Worm (Caenorhabditis elegans) whole organism, L4/young adult: ENCODE data around the gene D1025.1.

Experiments
- W03F9.2 ChIP-seq: fragments of 150-350 bp; optimal IDR thresholded peaks from 2 replicates; lab custom pipeline; 2014; ENCODE audit warnings: missing biosample characterization, missing genetic modification characterization
- dao-5 ChIP-seq: sonication (generic microtip); optimal IDR thresholded peaks from 2 replicates; lab custom pipeline; 2016; ENCODE audit warnings: missing genotype, missing genetic modification characterization, moderate library complexity, missing compliant biosample characterization
- him-1 ChIP-seq: sonication (generic microtip); optimal IDR thresholded peaks from 2 replicates; lab custom pipeline; 2016; ENCODE audit warnings: missing genotype, missing genetic modification reagents, missing genetic modification characterization, missing compliant biosample characterization

D1025.1 gene

ce11 chrX:14520463-14520862, at the start of gene D1025.1:
D1025.1 (plus strand) TSS chrX:14520763.
- no peak for TF ChIP-seq W03F9.2 (tag; lab: Kevin White, UChicago)
- TF ChIP-seq dao-5 (tag; lab: Kevin White, UChicago) = no peak

DNA sequence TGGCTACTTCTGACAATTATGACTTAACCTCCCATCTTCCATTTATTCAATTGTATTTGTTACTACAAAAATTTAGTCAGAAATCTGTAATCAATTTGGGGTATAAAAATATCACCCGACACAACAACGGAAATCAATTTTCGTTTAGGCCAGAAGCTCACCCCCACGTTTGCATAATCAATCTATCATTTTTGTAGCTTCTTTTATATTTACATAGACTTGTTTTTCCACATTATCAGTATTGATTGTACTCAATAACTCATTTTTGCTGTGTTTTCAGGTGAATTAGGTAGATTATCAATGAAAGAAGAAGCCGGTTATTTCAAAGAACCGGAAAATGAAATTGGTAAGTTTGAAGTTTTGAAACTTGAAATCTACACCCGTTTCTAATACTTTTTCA, 46.8 kb upstream of the D1025.1 start, which contains the start of gene M163.5:
M163.5 (plus strand) TSS at position 301 of the 400 bp plus-strand sequence.
- TF ChIP-seq him-1 (tag; lab: Kevin White, UChicago) = no peak
- no peak for TF ChIP-seq dao-5 (tag; lab: Kevin White, UChicago)
- no peak for TF ChIP-seq W03F9.2 (tag; lab: Kevin White, UChicago)

- TF ChIP-seq dao-5 (tag; lab: Kevin White, UChicago) = peak; percentile 4
- TF ChIP-seq him-1 (tag; lab: Kevin White, UChicago) = no peak
- TF ChIP-seq W03F9.2 (tag; lab: Kevin White, UChicago) = peak; percentile 20
Observed at ce11 chrX:14476625-14477257, 43.8 kb upstream of the D1025.1 start.

- no peak for TF ChIP-seq him-1 (tag; lab: Kevin White, UChicago)
- TF ChIP-seq W03F9.2 (tag; lab: Kevin White, UChicago) = no peak
Observed at ce11 chrX:14477338-14477737, 43.2 kb upstream of the D1025.1 start.

ce11 chrX:14478193-14478592, 42.4 kb upstream of the D1025.1 start:
- TF ChIP-seq dao-5 (tag; lab: Kevin White, UChicago) (no peak), him-1 (tag; lab: Kevin White, UChicago) (no peak), W03F9.2 (tag; lab: Kevin White, UChicago) (no peak)

- TF ChIP-seq him-1 (tag; lab: Kevin White, UChicago) = no peak
- TF ChIP-seq dao-5 (tag; lab: Kevin White, UChicago) = peak; percentile 48
- TF ChIP-seq W03F9.2 (tag; lab: Kevin White, UChicago) = no peak
Observed at ce11 chrX:14478743-14479428, 41.7 kb upstream of the D1025.1 start, which contains the start of gene M163.11. M163.11 (plus strand) TSS chrX:14479378.

DNA sequence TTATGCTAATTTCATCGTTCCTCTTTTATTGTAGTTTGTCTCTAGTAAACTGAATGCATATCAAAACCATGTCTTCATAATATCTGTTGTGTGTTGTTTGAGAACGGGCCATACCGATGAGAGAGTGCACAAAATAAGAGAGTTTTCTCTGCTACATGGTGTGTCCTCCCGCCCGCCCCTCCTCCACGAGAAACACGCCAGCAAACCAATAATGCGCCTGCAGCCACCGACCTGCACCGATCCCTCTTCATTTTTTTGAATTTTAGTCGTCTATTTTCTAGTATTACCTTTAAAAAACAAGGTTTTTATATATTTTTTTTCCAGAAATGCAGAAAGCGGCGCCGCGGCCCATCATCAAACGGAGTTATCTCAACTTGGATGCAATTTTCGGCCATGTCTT, 40.3 kb upstream of the D1025.1 start, which contains the start of gene gfi-3:
gfi-3 (plus strand) TSS at position 325 of the 400 bp plus-strand sequence.
- TF ChIP-seq W03F9.2 (tag; lab: Kevin White, UChicago) (peak; percentile 41), him-1 (tag; lab: Kevin White, UChicago) (peak; percentile 4), dao-5 (tag; lab: Kevin White, UChicago) (no peak)

ce11 chrX:14481637-14482036, 38.9 kb upstream of the D1025.1 start:
- no peak for TF ChIP-seq W03F9.2 (tag; lab: Kevin White, UChicago)
- TF ChIP-seq dao-5 (tag; lab: Kevin White, UChicago) = no peak
- TF ChIP-seq him-1 (tag; lab: Kevin White, UChicago) = no peak

DNA sequence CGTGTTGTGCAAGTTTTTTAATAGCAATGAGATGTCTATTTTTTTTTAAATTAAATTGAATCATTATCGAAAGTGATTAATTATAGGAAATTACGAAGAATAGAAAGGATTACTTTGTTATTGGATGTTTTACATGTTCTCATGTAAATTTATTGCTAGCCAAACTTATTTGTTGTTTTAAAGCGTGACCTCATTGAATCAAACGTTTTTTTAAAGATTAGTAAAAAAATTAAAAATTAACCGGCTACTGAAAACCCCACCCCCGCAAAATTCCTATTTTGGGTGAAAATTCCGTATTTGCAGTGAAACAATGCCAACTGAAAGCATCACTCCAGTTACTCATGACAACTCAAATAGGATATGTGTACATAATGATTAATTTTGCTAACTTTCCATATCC, 35.7 kb upstream of the D1025.1 start, which contains the start of gene M163.8:
M163.8 (plus strand) TSS at position 301 of the 400 bp plus-strand sequence.
- TF ChIP-seq him-1 (tag; lab: Kevin White, UChicago) = no peak
- TF ChIP-seq dao-5 (tag; lab: Kevin White, UChicago) = no peak
- TF ChIP-seq W03F9.2 (tag; lab: Kevin White, UChicago) = no peak

DNA sequence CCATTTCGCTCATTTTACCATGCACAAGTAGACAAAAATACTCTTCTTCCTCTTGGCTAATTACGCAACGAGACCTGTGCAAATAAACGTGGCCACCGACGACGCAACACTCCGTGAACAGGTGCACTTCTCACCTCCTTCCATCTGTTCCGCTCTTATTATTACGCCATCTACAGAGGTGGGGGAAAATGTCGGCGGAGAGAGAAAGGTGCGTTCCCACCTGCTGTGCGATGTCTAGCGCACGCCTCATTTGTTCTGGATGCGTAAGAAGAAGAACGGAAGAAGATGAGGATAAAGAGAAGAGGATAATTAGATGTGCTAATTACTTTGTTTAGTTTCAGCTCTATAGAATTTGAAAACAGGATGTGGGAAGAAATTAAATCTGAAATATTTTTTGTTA, 34.1 kb upstream of the D1025.1 start:
- TF ChIP-seq W03F9.2 (tag; lab: Kevin White, UChicago) (no peak), him-1 (tag; lab: Kevin White, UChicago) (no peak), dao-5 (tag; lab: Kevin White, UChicago) (no peak)

DNA sequence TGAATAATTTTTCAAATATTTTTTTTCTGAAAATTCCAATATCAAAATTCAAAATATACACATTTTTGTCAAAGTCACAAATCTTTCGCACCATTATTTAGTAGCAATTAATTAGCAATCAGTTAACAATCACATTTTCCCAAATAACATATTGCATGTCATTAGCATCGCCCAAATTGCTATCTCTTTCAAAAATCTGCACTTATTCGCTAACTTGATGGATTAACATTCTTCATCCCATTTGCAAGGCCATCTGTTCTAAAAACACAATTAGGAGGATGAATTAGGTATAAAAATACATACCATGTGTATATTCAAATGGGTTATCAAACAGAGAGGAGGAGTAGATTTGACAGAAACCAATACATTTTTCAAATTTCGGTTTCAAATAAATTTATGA, 33.2 kb upstream of the D1025.1 start:
- no peak for TF ChIP-seq W03F9.2 (tag; lab: Kevin White, UChicago)
- TF ChIP-seq him-1 (tag; lab: Kevin White, UChicago) = no peak
- no peak for TF ChIP-seq dao-5 (tag; lab: Kevin White, UChicago)

DNA sequence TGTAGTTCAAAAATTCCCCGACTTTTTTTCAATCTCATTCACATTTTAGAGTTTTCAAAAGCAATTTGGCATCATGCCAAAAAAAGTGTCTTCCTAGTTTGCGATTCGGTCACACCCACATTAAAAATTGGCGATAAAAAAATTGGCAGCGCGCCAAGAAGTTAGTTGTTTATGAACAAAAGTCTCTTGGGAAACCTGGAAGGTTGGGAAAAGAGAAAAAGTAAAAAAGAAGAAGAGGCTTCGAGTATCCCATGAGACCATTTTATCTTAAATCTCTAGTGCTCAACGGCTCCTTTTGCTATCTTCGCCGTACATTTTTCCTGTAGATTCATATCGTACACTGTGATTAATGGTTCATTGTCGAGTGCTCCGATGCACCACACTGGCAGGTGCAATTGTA, 32.7 kb upstream of the D1025.1 start:
- TF ChIP-seq dao-5 (tag; lab: Kevin White, UChicago) (no peak), W03F9.2 (tag; lab: Kevin White, UChicago) (no peak), him-1 (tag; lab: Kevin White, UChicago) (no peak)

ce11 chrX:14489945-14490344, 30.6 kb upstream of the D1025.1 start, which contains the start of gene his-24:
his-24 (plus strand) TSS chrX:14490094.
- TF ChIP-seq dao-5 (tag; lab: Kevin White, UChicago) = no peak
- TF ChIP-seq W03F9.2 (tag; lab: Kevin White, UChicago) = no peak
- no peak for TF ChIP-seq him-1 (tag; lab: Kevin White, UChicago)
